Worm (Caenorhabditis elegans) whole organism, early embryonic: Measurements from ENCODE around the gene R160.10.
A peak's percentile ranks its signal among the peaks of the same experiment; 100 is the strongest.

ENCODE experiments used
- aly-1 ChIP-seq: sonication (generic microtip); optimal IDR thresholded peaks from 2 replicates; lab custom pipeline; 2016; ENCODE audit warnings: missing genetic modification characterization, missing compliant biosample characterization
- ama-1 ChIP-seq: fragments of 150-350 bp; optimal IDR thresholded peaks from 2 replicates; lab custom pipeline; 2014
- ceh-36 ChIP-seq: sonication (generic microtip); optimal IDR thresholded peaks from 2 replicates; lab custom pipeline; 2016; ENCODE audit warnings: missing genetic modification characterization, inconsistent platforms, missing compliant biosample characterization
- flt-1 ChIP-seq: fragments of 200-800 bp; sonication (Bioruptor generic); IDR thresholded peaks from 2 replicates; pipeline ENCODE4 v1.3.6; 2022; ENCODE audit warnings: missing genetic modification characterization, missing compliant biosample characterization
- hmbx-1 ChIP-seq: sonication (generic microtip); optimal IDR thresholded peaks from 2 replicates; lab custom pipeline; 2016; ENCODE audit warnings: mild to moderate bottlenecking, missing genetic modification characterization, missing compliant biosample characterization
- hmg-4 ChIP-seq: fragments of 200-800 bp; sonication (Bioruptor generic); optimal IDR thresholded peaks from 2 replicates; lab custom pipeline; 2018; ENCODE audit warnings: mild to moderate bottlenecking, missing genetic modification characterization, missing compliant biosample characterization
- scrt-1 ChIP-seq: fragments of 200-800 bp; sonication (Bioruptor generic); IDR thresholded peaks from 2 replicates; pipeline ENCODE4 v1.3.6; 2022; ENCODE audit warnings: missing genetic modification characterization, missing compliant biosample characterization
- sea-1 ChIP-seq: fragments of 200-800 bp; sonication (Bioruptor generic); conservative IDR thresholded peaks from 2 replicates; pipeline ENCODE4 v1.3.6; 2022; ENCODE audit warnings: missing genetic modification characterization, missing compliant biosample characterization
- tra-4 ChIP-seq: sonication (generic microtip); optimal IDR thresholded peaks from 2 replicates; lab custom pipeline; 2017; ENCODE audit warnings: missing genetic modification characterization, missing compliant biosample characterization

DNA sequence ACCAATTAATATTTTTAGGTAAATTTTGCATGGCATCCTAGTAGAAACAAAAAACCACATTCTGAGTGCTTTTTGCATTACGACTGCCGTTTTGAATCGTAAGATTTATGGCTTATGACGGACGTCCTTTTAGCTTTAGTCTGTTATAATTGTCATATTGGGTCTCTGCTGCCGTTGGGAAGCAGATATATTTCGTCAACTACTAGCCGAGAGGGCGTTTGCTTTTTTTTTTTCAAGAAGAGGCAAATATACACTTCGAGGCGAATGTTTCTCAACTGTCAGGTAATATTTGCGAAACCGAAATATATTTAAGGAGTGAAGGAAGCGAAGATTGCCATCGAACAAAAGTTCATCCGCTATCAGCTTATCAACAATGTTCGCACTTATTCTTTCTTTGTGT lies 23.4 kb downstream of the R160.10 start, which contains the start of gene F14H12.3:
- TF ChIP-seq sea-1 (no peak), ama-1 (lab: Kevin White, UChicago) (no peak), hmbx-1 (tag; lab: Kevin White, UChicago) (no peak), ceh-36 (tag; lab: Kevin White, UChicago) (no peak), scrt-1 (0 out of 2 replicates have a peak, but pooled peaks have one; percentile 40), aly-1 (tag; lab: Kevin White, UChicago) (no peak), tra-4 (no peak), flt-1 (GFP tag; lab: Robert Waterston, UW) (no peak), hmg-4 (GFP tag; lab: Kevin White, UChicago) (no peak)
